Worm (Caenorhabditis elegans) whole organism, midembryonic: ENCODE data around the gene pals-20.

ENCODE experiments used
- T22C8.4 ChIP-seq: fragments of 200-800 bp; sonication (Bioruptor generic); IDR thresholded peaks from 2 replicates; pipeline ENCODE4 v1.3.6; 2022; ENCODE audit warnings: missing genetic modification characterization, missing compliant biosample characterization
- cog-1 ChIP-seq: sonication (generic microtip); optimal IDR thresholded peaks from 2 replicates; lab custom pipeline; 2016; ENCODE audit warnings: missing genetic modification characterization, missing compliant biosample characterization
- flt-1 ChIP-seq: fragments of 200-800 bp; sonication (Bioruptor generic); IDR thresholded peaks from 2 replicates; pipeline ENCODE4 v1.3.6; 2022; ENCODE audit warnings: missing genetic modification characterization, missing compliant biosample characterization
- klf-2 ChIP-seq: fragments of 200-800 bp; sonication (Bioruptor generic); conservative IDR thresholded peaks from 2 replicates; pipeline ENCODE4 v1.3.6; 2022; ENCODE audit warnings: missing genetic modification reagents, missing genetic modification characterization, missing compliant biosample characterization
- med-1 ChIP-seq: sonication (generic microtip); optimal IDR thresholded peaks from 2 replicates; lab custom pipeline; 2017; ENCODE audit warnings: missing genetic modification characterization, mild to moderate bottlenecking, missing compliant biosample characterization, antibody characterized with exemption, missing genetic modification reagents; ENCODE audit not compliant: insufficient read depth
- ref-1 ChIP-seq: fragments of 200-800 bp; sonication (Bioruptor generic); conservative IDR thresholded peaks from 2 replicates; pipeline ENCODE4 v1.3.6; 2022; ENCODE audit warnings: missing genetic modification reagents, missing genetic modification characterization, missing compliant biosample characterization
- tab-1 ChIP-seq: fragments of 200-800 bp; sonication (Bioruptor generic); IDR thresholded peaks from 2 replicates; pipeline ENCODE4 v1.3.6; 2022; ENCODE audit warnings: missing genetic modification characterization, missing compliant biosample characterization
- ztf-23 ChIP-seq: fragments of 200-800 bp; sonication (Bioruptor generic); IDR thresholded peaks from 2 replicates; pipeline ENCODE4 v1.3.6; 2022; ENCODE audit warnings: missing genetic modification reagents, missing genetic modification characterization, missing compliant biosample characterization
- ztf-29 ChIP-seq: fragments of 200-800 bp; sonication (Bioruptor generic); IDR thresholded peaks from 2 replicates; pipeline ENCODE4 v1.3.6; 2022; ENCODE audit warnings: missing genetic modification reagents, missing genetic modification characterization, missing compliant biosample characterization

Gene pals-20

ce11 chrIII:1388274-1389058, at the start of gene pals-20:
Gene pals-20 (minus strand): TSS chrIII:1388324.
- TF ChIP-seq flt-1 = no peak
- no peak for TF ChIP-seq klf-2 (GFP tag; lab: Robert Waterston, UW)
- no peak for TF ChIP-seq med-1 (GFP tag; lab: Kevin White, UChicago)
- TF ChIP-seq ztf-29 (GFP tag; lab: Robert Waterston, UW) = no peak
- TF ChIP-seq ref-1 (GFP tag; lab: Robert Waterston, UW) = no peak
- TF ChIP-seq tab-1 = no peak

DNA sequence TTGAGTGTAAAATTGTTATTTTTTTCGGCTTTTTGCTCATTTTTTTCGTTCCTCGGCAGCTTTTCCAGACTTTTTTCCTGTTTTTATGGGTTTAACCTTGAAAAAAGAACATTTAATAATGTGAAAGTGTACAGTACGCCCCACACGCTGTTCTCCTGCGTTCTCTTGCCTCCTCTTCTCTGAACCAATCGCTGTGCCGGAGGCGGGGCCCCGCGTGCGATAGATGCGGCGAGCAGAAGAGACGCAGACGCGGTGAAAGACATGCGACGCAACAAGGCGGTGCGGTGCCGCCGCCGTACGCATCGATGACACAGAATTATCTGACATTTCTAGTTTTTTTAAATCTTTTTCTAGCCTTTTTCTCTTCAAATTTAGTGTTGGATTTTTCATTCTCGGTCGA, 48.6 kb upstream of the pals-20 start:
- no peak for TF ChIP-seq med-1 (GFP tag; lab: Kevin White, UChicago)
- no peak for TF ChIP-seq flt-1
- no peak for TF ChIP-seq ztf-29 (GFP tag; lab: Robert Waterston, UW)
- no peak for TF ChIP-seq ref-1 (GFP tag; lab: Robert Waterston, UW)
- TF ChIP-seq klf-2 (GFP tag; lab: Robert Waterston, UW) = no peak
- TF ChIP-seq T22C8.4 (GFP tag; lab: Robert Waterston, UW) = no peak
- no peak for TF ChIP-seq cog-1 (tag; lab: Kevin White, UChicago)

DNA sequence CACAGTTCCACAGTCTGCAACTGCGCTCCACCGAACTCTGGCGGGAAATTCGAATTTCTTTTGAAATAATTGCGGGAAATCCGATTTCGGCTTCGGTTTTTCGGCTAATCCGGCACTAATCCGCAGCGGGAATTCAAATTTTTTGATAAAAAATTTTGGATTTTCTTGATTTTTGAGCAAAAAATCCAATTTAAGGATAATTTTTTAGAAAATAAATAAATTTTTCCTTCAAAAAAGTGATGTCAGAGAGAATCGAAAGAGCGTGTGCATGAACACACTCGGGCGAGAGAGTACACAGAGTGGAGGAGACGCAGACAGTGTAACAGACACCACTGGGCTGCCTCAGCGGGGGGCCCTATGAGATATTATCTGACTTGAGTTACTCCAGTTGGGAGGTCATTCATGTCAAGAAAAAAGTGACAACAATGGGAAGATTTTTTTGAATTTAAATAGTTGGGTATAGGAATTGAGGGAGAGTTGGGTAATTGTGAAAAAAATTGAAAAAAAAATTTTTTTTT, 41.9 kb upstream of the pals-20 start:
- no peak for TF ChIP-seq med-1 (GFP tag; lab: Kevin White, UChicago)

- TF ChIP-seq T22C8.4 (GFP tag; lab: Robert Waterston, UW) = peak; percentile 65
- no peak for TF ChIP-seq klf-2 (GFP tag; lab: Robert Waterston, UW)
Measured at ce11 chrIII:1429275-1429674, 41.2 kb upstream of the pals-20 start.

ce11 chrIII:1428448-1428847, 40.3 kb upstream of the pals-20 start:
- TF ChIP-seq klf-2 (GFP tag; lab: Robert Waterston, UW) (no peak), T22C8.4 (GFP tag; lab: Robert Waterston, UW) (no peak), tab-1 (no peak), cog-1 (tag; lab: Kevin White, UChicago) (no peak)

ce11 chrIII:1427126-1427525, 39.0 kb upstream of the pals-20 start, which contains the start of gene lelo-2:
Gene lelo-2 (minus strand): TSS chrIII:1427226.
- no peak for TF ChIP-seq tab-1
- TF ChIP-seq ztf-29 (GFP tag; lab: Robert Waterston, UW) = no peak
- TF ChIP-seq ztf-23 = no peak

- TF ChIP-seq tab-1 (peak; percentile 87), ztf-29 (GFP tag; lab: Robert Waterston, UW) (peak; percentile 64), ztf-23 (peak; percentile 90), cog-1 (tag; lab: Kevin White, UChicago) (peak; percentile 73), ref-1 (GFP tag; lab: Robert Waterston, UW) (peak; percentile 70), med-1 (GFP tag; lab: Kevin White, UChicago) (no peak), klf-2 (GFP tag; lab: Robert Waterston, UW) (peak; percentile 80), T22C8.4 (GFP tag; lab: Robert Waterston, UW) (peak; percentile 72), flt-1 (peak; percentile 77)
Measured at ce11 chrIII:1424305-1424704, 36.2 kb upstream of the pals-20 start.

DNA sequence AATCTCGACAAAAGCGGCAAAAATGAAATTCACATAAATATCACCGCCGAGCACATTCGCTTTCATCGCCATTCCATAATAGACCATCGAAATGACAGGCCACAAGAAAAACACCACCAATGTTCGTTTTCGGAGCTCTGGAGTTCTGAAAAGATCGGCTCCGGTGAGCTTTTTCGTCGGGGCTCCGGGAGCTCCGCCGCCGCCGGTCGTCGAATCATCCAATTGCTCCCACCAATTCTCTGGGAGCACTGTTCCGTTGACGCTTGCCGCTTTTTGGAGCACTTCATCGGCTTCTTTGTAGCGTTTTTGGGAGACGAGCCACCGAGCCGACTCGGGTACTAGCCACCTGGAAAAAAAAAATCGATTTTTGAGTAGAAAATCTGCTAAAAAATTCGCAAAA, 33.3 kb upstream of the pals-20 start:
- TF ChIP-seq tab-1 (no peak), T22C8.4 (GFP tag; lab: Robert Waterston, UW) (no peak), ref-1 (GFP tag; lab: Robert Waterston, UW) (no peak), klf-2 (GFP tag; lab: Robert Waterston, UW) (no peak)

DNA sequence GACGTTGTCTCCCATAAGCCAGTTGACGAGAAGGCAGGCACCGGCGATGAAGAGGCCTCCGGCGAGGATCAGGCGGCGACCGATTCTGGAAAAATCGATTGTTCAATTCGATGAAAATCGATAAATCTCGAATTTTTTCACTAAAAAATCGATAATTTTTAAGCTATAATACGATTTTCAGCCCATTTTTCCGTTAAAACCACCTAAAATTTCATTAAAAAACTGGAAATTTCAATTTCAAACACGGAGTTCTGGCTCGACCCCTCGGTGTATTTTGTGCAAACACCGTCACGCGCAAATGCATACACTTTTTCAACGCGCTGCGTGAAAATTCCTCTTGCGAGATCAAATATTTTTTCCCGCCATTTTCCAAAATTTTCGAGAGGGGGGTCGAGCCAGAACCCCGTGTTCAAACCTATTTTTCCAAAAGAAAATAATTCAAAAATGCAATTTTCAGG, 32.3 kb upstream of the pals-20 start:
- peak; percentile 57 for TF ChIP-seq T22C8.4 (GFP tag; lab: Robert Waterston, UW)

DNA sequence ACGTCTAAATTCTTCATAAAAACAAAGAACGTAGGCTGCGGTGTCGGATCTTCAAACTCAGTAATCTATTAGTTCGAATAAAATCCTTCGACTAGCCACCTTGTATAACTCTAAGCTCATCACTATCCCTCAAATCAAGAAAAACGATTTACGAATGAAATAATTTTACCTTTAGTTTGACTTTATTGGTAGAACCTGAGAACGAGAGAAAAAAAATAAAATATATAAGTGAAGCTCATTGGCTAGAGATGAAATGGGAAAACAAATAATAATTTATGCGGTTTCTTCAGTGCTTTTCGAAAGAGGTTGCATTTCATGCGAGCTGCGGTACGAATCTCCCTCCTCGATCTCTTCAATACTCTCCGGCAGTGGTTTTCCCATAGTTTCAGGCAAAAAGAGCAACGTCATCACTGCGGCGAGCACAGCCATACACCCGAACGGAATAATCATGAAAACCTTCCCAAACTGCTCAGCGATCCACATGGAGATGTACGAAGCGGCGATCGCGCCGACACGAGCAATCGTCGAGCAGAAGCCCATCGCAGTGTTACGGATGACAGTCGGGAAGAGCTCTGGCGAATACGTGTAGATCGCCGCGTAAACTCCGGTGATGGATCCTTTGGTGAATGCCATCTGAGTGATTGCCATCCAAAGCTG, 31.7 kb upstream of the pals-20 start:
- TF ChIP-seq cog-1 (tag; lab: Kevin White, UChicago) = no peak
- no peak for TF ChIP-seq ztf-29 (GFP tag; lab: Robert Waterston, UW)
- TF ChIP-seq flt-1 = 0 out of 2 replicates have a peak, but pooled peaks have one; percentile 73

DNA sequence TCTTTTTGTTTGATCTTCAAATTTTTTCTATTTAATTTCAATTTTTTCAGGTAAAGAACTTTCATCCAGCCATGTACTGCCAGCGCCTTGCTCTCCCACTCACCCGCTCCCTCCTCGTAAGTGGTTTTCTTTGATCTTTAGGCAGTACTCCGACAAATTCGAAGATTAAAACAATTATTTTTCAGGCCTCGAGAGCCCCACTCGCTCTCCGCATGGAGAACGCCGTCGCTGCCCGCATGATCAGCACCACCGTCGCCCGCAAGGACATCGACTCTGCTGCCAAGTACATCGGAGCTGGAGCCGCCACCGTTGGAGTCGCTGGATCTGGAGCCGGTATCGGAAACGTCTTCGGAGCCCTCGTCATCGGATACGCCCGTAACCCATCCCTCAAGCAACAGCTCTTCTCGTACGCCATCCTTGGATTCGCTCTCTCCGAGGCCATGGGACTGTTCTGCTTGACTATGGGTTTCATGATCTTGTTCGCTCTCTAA, 31.1 kb upstream of the pals-20 start, which contains the start of gene Y82E9BR.3:
TSS of gene Y82E9BR.3 (plus strand) at position 51 of the 491 bp plus-strand sequence.
- no peak for TF ChIP-seq med-1 (GFP tag; lab: Kevin White, UChicago)
- no peak for TF ChIP-seq ztf-29 (GFP tag; lab: Robert Waterston, UW)
- no peak for TF ChIP-seq T22C8.4 (GFP tag; lab: Robert Waterston, UW)
- no peak for TF ChIP-seq ztf-23
- no peak for TF ChIP-seq flt-1
- TF ChIP-seq ref-1 (GFP tag; lab: Robert Waterston, UW) = no peak
- no peak for TF ChIP-seq klf-2 (GFP tag; lab: Robert Waterston, UW)
